Fruit fly (Drosophila melanogaster) whole organism, wandering third instar larva: ENCODE data around the gene Akt.

Experiments used
- Dfd ChIP-seq: fragments of >200 bp; optimal IDR thresholded peaks from 2 replicates; lab custom pipeline; 2017; ENCODE audit warnings: missing biosample characterization, missing genetic modification characterization
- Myc ChIP-seq: fragments of >200 bp; optimal IDR thresholded peaks from 2 replicates; lab custom pipeline; 2017
- Sp1 ChIP-seq: fragments of 200-800 bp; sonication (Bioruptor generic); optimal IDR thresholded peaks from 3 replicates; lab custom pipeline; 2019; ENCODE audit warnings: missing biosample characterization, mild to moderate bottlenecking, missing genetic modification characterization, moderate library complexity
- pan ChIP-seq: fragments of >200 bp; optimal IDR thresholded peaks from 2 replicates; lab custom pipeline; 2017

- TF ChIP-seq pan, result no peak
- no peak for TF ChIP-seq Myc (lab: Kevin White, UChicago)
- no peak for TF ChIP-seq Dfd (GFP tag; lab: Kevin White, UChicago)
- TF ChIP-seq Sp1 (GFP tag; lab: Kevin White, UChicago), result no peak
These were observed 26.5 kb upstream of the Akt start for dm6 chr3R:16072581-16072908.
